Fruit fly (Drosophila melanogaster) Kc167 (cell line): Measurements from ENCODE around the gene CG14443.

Experiments used
- Myc ChIP-seq: fragments of >200 bp; optimal IDR thresholded peaks from 2 replicates; lab custom pipeline; 2017; ENCODE audit warnings: missing external identifiers
- Sin3A ChIP-seq: fragments of >200 bp; optimal IDR thresholded peaks from 2 replicates; lab custom pipeline; 2018; ENCODE audit warnings: missing external identifiers
- insv ChIP-seq: fragments of >200 bp; optimal IDR thresholded peaks from 3 replicates; lab custom pipeline; 2018; ENCODE audit warnings: missing external identifiers
- psq ChIP-seq: fragments of >200 bp; optimal IDR thresholded peaks from 2 replicates; lab custom pipeline; 2017; ENCODE audit warnings: missing external identifiers

DNA sequence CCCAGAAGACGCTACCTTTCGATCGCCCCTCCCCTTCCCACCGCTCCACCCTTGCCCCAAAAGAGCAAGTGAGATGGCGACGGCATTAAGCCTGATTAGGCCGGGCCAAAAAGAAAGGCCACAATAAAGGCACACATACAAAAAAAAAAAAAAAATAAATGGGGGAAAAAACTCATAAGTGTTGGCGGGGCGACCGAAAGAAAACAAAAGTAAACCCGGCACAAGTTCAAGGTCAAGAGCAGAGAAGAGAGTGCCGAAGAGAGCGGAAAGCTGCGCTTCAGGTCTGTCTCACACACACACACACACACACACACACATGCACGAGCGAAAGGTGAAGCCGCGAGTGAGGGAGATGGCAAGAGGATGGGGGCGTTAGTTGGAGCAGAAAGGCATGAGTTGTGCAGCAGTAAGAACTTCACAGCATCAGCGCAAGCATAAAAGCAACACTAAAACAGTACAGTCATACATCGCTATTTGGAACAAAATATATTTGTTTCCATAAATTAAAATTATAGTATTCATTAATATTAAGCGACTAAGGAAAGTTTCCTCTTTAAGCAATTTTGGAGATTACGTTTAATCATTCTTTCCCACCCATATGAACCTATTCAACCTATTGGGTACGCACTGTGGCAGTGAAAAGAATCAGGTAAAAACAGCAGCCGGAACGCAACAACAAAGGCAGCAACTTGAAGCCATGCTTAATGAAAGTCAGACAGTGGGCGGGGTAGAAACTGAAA lies 9.6 kb upstream of the CG14443 start:
- TF ChIP-seq Myc (lab: Kevin White, UChicago) (no peak), insv (lab: Kevin White, UChicago) (no peak), psq (lab: Kevin White, UChicago) (no peak), Sin3A (no peak)
